Fruit fly (Drosophila melanogaster): ENCODE results near the gene Ir100a.

Gene Ir100a

dm6 chr3R:31794457-31794856 is 6.3 kb upstream of the Ir100a start (continued):
- no peak for TF ChIP-seq CG11093 (GFP tag; IDR thresholded peaks at IDR 0.05)
- TF ChIP-seq ac (GFP tag; optimal IDR thresholded peaks at IDR 0.05), result peak; percentile 81
- 0 out of 3 replicates have a peak, but pooled peaks have one; percentile 13 for TF ChIP-seq Opbp (GFP tag; IDR thresholded peaks at IDR 0.05; ENCODE audit: partially characterized antibody)
- TF ChIP-seq cg (GFP tag; optimal IDR thresholded peaks at IDR 0.05), result peak; percentile 95
- TF ChIP-seq CG5180 (GFP tag; optimal IDR thresholded peaks at IDR 0.05), result no peak
- TF ChIP-seq bab2 (GFP tag; optimal IDR thresholded peaks at IDR 0.05), result no peak
- TF ChIP-seq Dp (GFP tag; optimal IDR thresholded peaks at IDR 0.05), result peak; percentile 95
- peak; percentile 76 for TF ChIP-seq CG1603 (tag; optimal IDR thresholded peaks at IDR 0.05)
- TF ChIP-seq CG6175 (GFP tag; IDR thresholded peaks at IDR 0.05), result peak; percentile 88; the same call in 2 of the 3 replicates
- no peak for TF ChIP-seq CG12942 (GFP tag; optimal IDR thresholded peaks at IDR 0.05)
- TF ChIP-seq ato (GFP tag; IDR thresholded peaks at IDR 0.05; ENCODE audit: partially characterized antibody), result peak; percentile 22; the same call in 1 of the 2 replicates
- no peak for TF ChIP-seq sens (GFP tag)
- peak; percentile 56; the same call in 1 of the 3 replicates for TF ChIP-seq ci (GFP tag; IDR thresholded peaks at IDR 0.05)
- TF ChIP-seq vnd (GFP tag; IDR thresholded peaks at IDR 0.05; ENCODE audit: partially characterized antibody), result no peak
- TF ChIP-seq chif (GFP tag; optimal IDR thresholded peaks at IDR 0.05), result no peak
- TF ChIP-seq CG33557 (GFP tag; optimal IDR thresholded peaks at IDR 0.05), result no peak
- peak; percentile 86 to 97 for TF ChIP-seq crp (GFP tag; optimal IDR thresholded peaks at IDR 0.05)
- TF ChIP-seq az2 (GFP tag; optimal IDR thresholded peaks at IDR 0.05), result no peak
- TF ChIP-seq trem (tag; optimal IDR thresholded peaks at IDR 0.05), result peak; percentile 51
- no peak for TF ChIP-seq CG7745 (tag; optimal IDR thresholded peaks at IDR 0.05)
- TF ChIP-seq YL-1 (GFP tag; optimal IDR thresholded peaks at IDR 0.05), result peak; percentile 41
- TF ChIP-seq CG7928 (GFP tag; optimal IDR thresholded peaks at IDR 0.05), result peak; percentile 81
- no peak for TF ChIP-seq CG10431 (GFP tag; optimal IDR thresholded peaks at IDR 0.05)
- TF ChIP-seq da (GFP tag; optimal IDR thresholded peaks at IDR 0.05), result peak; percentile 70
- peak; percentile 97 for TF ChIP-seq E2f2 (GFP tag; IDR thresholded peaks at IDR 0.05)
- no peak for TF ChIP-seq pum (GFP tag; optimal IDR thresholded peaks at IDR 0.05)
- peak; percentile 23; the same call in 1 of the 3 replicates for TF ChIP-seq CG34224 (GFP tag; IDR thresholded peaks at IDR 0.05; ENCODE audit: partially characterized antibody)
- peak; percentile 76 for TF ChIP-seq CG8478 (optimal IDR thresholded peaks at IDR 0.05)
- TF ChIP-seq CG34376 (GFP tag; optimal IDR thresholded peaks at IDR 0.05), result peak; percentile 23
- TF ChIP-seq danr (GFP tag; IDR thresholded peaks at IDR 0.05), result no peak
- TF ChIP-seq CG3281 (GFP tag; optimal IDR thresholded peaks at IDR 0.05), result no peak
- no peak for TF ChIP-seq Elba2 (GFP tag; optimal IDR thresholded peaks at IDR 0.05)
- no peak for TF ChIP-seq ssp (GFP tag; IDR thresholded peaks at IDR 0.05)
- peak; percentile 87 for TF ChIP-seq cwo (GFP tag; optimal IDR thresholded peaks at IDR 0.05)
- peak; percentile 24; the same call in 1 of the 2 replicates for TF ChIP-seq hbn (GFP tag; IDR thresholded peaks at IDR 0.05; ENCODE audit: partially characterized antibody)
- TF ChIP-seq her (GFP tag; optimal IDR thresholded peaks at IDR 0.05), result peak; percentile 7
- no peak for TF ChIP-seq fu2 (GFP tag; optimal IDR thresholded peaks at IDR 0.05)
- no peak for TF ChIP-seq h (optimal IDR thresholded peaks at IDR 0.05)
- peak; percentile 37 for TF ChIP-seq bbx (GFP tag; IDR thresholded peaks at IDR 0.05; ENCODE audit: partially characterized antibody)
- TF ChIP-seq Lhr (GFP tag; optimal IDR thresholded peaks at IDR 0.05), result peak; percentile 14
- TF ChIP-seq lov (optimal IDR thresholded peaks at IDR 0.05), result no peak
- TF ChIP-seq lov (GFP tag; IDR thresholded peaks at IDR 0.05), result 0 out of 3 replicates have a peak, but pooled peaks have one; percentile 13
- 0 out of 3 replicates have a peak, but pooled peaks have one; percentile 62 for TF ChIP-seq zen2 (GFP tag; IDR thresholded peaks at IDR 0.05; ENCODE audit: partially characterized antibody)
- no peak for TF ChIP-seq fru (optimal IDR thresholded peaks at IDR 0.05)
- TF ChIP-seq sqz (GFP tag; optimal IDR thresholded peaks at IDR 0.05), result peak; percentile 96
- no peak for TF ChIP-seq CHES-1-like (GFP tag; optimal IDR thresholded peaks at IDR 0.05)
- no peak for TF ChIP-seq schlank (tag; optimal IDR thresholded peaks at IDR 0.05)
- TF ChIP-seq rib (GFP tag; IDR thresholded peaks at IDR 0.05), result peak; percentile 30; the same call in 1 of the 2 replicates
- peak; percentile 86; the same call in 2 of the 4 replicates for TF ChIP-seq chinmo (GFP tag; IDR thresholded peaks at IDR 0.05; ENCODE audit: partially characterized antibody)
- peak; percentile 73 for TF ChIP-seq MBD-R2 (GFP tag; IDR thresholded peaks at IDR 0.05)
- TF ChIP-seq ERR (GFP tag; optimal IDR thresholded peaks at IDR 0.05), result no peak

Data from whole organism, embryonic.